Worm (Caenorhabditis elegans) whole organism, L4 larva: Measurements from ENCODE around the gene R11E3.1.

ENCODE experiments used
- Y48G9A.11 ChIP-seq: fragments of 200-800 bp; sonication (Bioruptor generic); IDR thresholded peaks from 2 replicates; pipeline ENCODE4 v1.3.6; 2022; ENCODE audit warnings: missing genetic modification reagents, missing genetic modification characterization, missing compliant biosample characterization
- ama-1 ChIP-seq: fragments of 150-350 bp; optimal IDR thresholded peaks from 2 replicates; lab custom pipeline; 2014; ENCODE audit warnings: inconsistent platforms, mixed read lengths
- ctbp-1 ChIP-seq: fragments of 200-800 bp; sonication (Bioruptor generic); IDR thresholded peaks from 2 replicates; pipeline ENCODE4 v1.3.6; 2022; ENCODE audit warnings: missing genetic modification reagents, missing genetic modification characterization, missing compliant biosample characterization
- mdl-1 ChIP-seq, 2 experiments: fragments of 150-350 bp in 1 of 2; sonication (generic microtip) in 1 of 2; optimal IDR thresholded peaks; 2 replicates each; lab custom pipeline; 2014 to 2017; ENCODE audit warnings: missing biosample characterization in 2 of 2, missing genetic modification characterization in 2 of 2
- mxl-2 ChIP-seq: fragments of 200-800 bp; sonication (Bioruptor generic); conservative IDR thresholded peaks from 2 replicates; pipeline ENCODE4 v1.3.6; 2022; ENCODE audit warnings: missing genetic modification reagents, missing genetic modification characterization, missing compliant biosample characterization
- nhr-111 ChIP-seq: fragments of 200-800 bp; sonication (Bioruptor generic); optimal IDR thresholded peaks from 2 replicates; lab custom pipeline; 2018; ENCODE audit warnings: mild to moderate bottlenecking, missing genetic modification characterization, missing compliant biosample characterization
- nhr-25 ChIP-seq: sonication (generic microtip); optimal IDR thresholded peaks from 2 replicates; lab custom pipeline; 2017; ENCODE audit warnings: missing genetic modification characterization, mild to moderate bottlenecking, missing compliant biosample characterization, antibody characterized with exemption, moderate library complexity, borderline replicate concordance; ENCODE audit not compliant: insufficient read depth
- nhr-48 ChIP-seq: sonication (generic microtip); optimal IDR thresholded peaks from 2 replicates; lab custom pipeline; 2016; ENCODE audit warnings: mild to moderate bottlenecking, missing genetic modification characterization, missing compliant biosample characterization
- tag-97 ChIP-seq: fragments of 200-800 bp; sonication (Bioruptor generic); IDR thresholded peaks from 2 replicates; pipeline ENCODE4 v1.3.6; 2022; ENCODE audit warnings: missing genetic modification characterization, missing compliant biosample characterization
- unc-39 ChIP-seq: sonication (generic microtip); optimal IDR thresholded peaks from 2 replicates; lab custom pipeline; 2017; ENCODE audit warnings: missing biosample characterization, missing genetic modification characterization
- unc-62 ChIP-seq, 3 experiments: fragments of 150-350 bp in 1 of 3; sonication (generic microtip); optimal IDR thresholded peaks in 2 of 3; peaks in 1 of 3; 1 replicate in 1 of 3; 2 replicates in 2 of 3; lab custom pipeline; 2014 to 2017; ENCODE audit warnings: missing biosample characterization in 3 of 3, missing genetic modification characterization in 3 of 3, missing genetic modification reagents in 3 of 3, missing genotype in 1 of 3
- zag-1 ChIP-seq: fragments of 150-350 bp; optimal IDR thresholded peaks from 2 replicates; lab custom pipeline; 2014; ENCODE audit warnings: missing biosample characterization, missing genetic modification characterization
- ztf-11 ChIP-seq: fragments of 150-350 bp; optimal IDR thresholded peaks from 2 replicates; lab custom pipeline; 2014; ENCODE audit warnings: missing biosample characterization, missing genetic modification characterization

- TF ChIP-seq ama-1 (lab: Kevin White, UChicago) (no peak), unc-39 (tag; lab: Kevin White, UChicago) (no peak), tag-97 (GFP tag; lab: Robert Waterston, UW) (no peak), nhr-111 (GFP tag; lab: Kevin White, UChicago) (no peak), nhr-25 (tag; lab: Kevin White, UChicago) (no peak), mdl-1 (tag; optimal IDR thresholded peaks at IDR 0.05; lab: Kevin White, UChicago) (no peak), nhr-48 (tag; lab: Kevin White, UChicago) (no peak), zag-1 (tag; lab: Kevin White, UChicago) (no peak), ctbp-1 (no peak), ztf-11 (tag; lab: Kevin White, UChicago) (no peak), unc-62 (GFP tag; optimal IDR thresholded peaks at IDR 0.05 in 1 of 2; lab: Kevin White, UChicago) (no peak), unc-62 (tag; optimal IDR thresholded peaks at IDR 0.05; lab: Kevin White, UChicago) (no peak), Y48G9A.11 (GFP tag; lab: Robert Waterston, UW) (no peak), mxl-2 (GFP tag; lab: Robert Waterston, UW) (no peak)
Measured at ce11 chrIV:4780129-4780528, 9.4 kb upstream of the R11E3.1 start, which contains the start of gene set-15.
